Worm (Caenorhabditis elegans) whole organism, late embryonic: ENCODE data around the gene srh-211.

Experiments used
- C38D4.7 ChIP-seq: fragments of 200-800 bp; sonication (Bioruptor generic); optimal IDR thresholded peaks from 2 replicates; lab custom pipeline; 2018; ENCODE audit warnings: mild to moderate bottlenecking, missing genetic modification characterization, moderate library complexity, missing compliant biosample characterization
- K02D7.2 ChIP-seq: sonication (generic microtip); optimal IDR thresholded peaks from 2 replicates; lab custom pipeline; 2017; ENCODE audit warnings: mild to moderate bottlenecking, missing genetic modification characterization, missing compliant biosample characterization
- Y22D7AL.16 ChIP-seq: sonication (generic microtip); optimal IDR thresholded peaks from 2 replicates; lab custom pipeline; 2016; ENCODE audit warnings: missing genetic modification characterization, missing compliant biosample characterization
- ahr-1 ChIP-seq: sonication (generic microtip); optimal IDR thresholded peaks from 2 replicates; lab custom pipeline; 2016; ENCODE audit warnings: missing genetic modification characterization, missing compliant biosample characterization
- ceh-14 ChIP-seq: sonication (generic microtip); optimal IDR thresholded peaks from 2 replicates; lab custom pipeline; 2016; ENCODE audit warnings: missing genotype, missing genetic modification characterization, missing compliant biosample characterization
- ceh-18 ChIP-seq: sonication (generic microtip); optimal IDR thresholded peaks from 2 replicates; lab custom pipeline; 2016; ENCODE audit warnings: missing genetic modification characterization, missing compliant biosample characterization
- ceh-19 ChIP-seq: fragments of 200-800 bp; sonication (Bioruptor generic); optimal IDR thresholded peaks from 2 replicates; lab custom pipeline; 2018; ENCODE audit warnings: mild to moderate bottlenecking, missing genetic modification characterization, missing compliant biosample characterization
- ceh-34 ChIP-seq: sonication (generic microtip); optimal IDR thresholded peaks from 2 replicates; lab custom pipeline; 2016; ENCODE audit warnings: mild to moderate bottlenecking, missing genetic modification characterization, missing compliant biosample characterization
- ceh-6 ChIP-seq: fragments of 200-800 bp; sonication (Bioruptor generic); optimal IDR thresholded peaks from 2 replicates; lab custom pipeline; 2018; ENCODE audit warnings: mild to moderate bottlenecking, missing genetic modification characterization, missing compliant biosample characterization
- ceh-9 ChIP-seq: sonication (generic microtip); optimal IDR thresholded peaks from 2 replicates; lab custom pipeline; 2016; ENCODE audit warnings: mild to moderate bottlenecking, missing genetic modification characterization, inconsistent platforms, missing compliant biosample characterization
- dmd-4 ChIP-seq: sonication (generic microtip); optimal IDR thresholded peaks from 2 replicates; lab custom pipeline; 2016; ENCODE audit warnings: borderline replicate concordance, missing genetic modification characterization, missing compliant biosample characterization
- dve-1 ChIP-seq: sonication (generic microtip); optimal IDR thresholded peaks from 2 replicates; lab custom pipeline; 2017; ENCODE audit warnings: antibody characterized with exemption, mild to moderate bottlenecking, missing genetic modification characterization, missing compliant biosample characterization
- elt-2 ChIP-seq: sonication (generic microtip); optimal IDR thresholded peaks from 2 replicates; lab custom pipeline; 2016; ENCODE audit warnings: missing genetic modification reagents, missing genetic modification characterization, missing compliant biosample characterization
- elt-4 ChIP-seq: sonication (generic microtip); optimal IDR thresholded peaks from 2 replicates; lab custom pipeline; 2016; ENCODE audit warnings: missing genetic modification characterization, missing compliant biosample characterization
- fax-1 ChIP-seq: sonication (generic microtip); optimal IDR thresholded peaks from 2 replicates; lab custom pipeline; 2016; ENCODE audit warnings: missing genotype, missing genetic modification characterization, missing compliant biosample characterization
- gmeb-2 ChIP-seq: sonication (generic microtip); optimal IDR thresholded peaks from 2 replicates; lab custom pipeline; 2016; ENCODE audit warnings: missing genetic modification characterization, inconsistent platforms, missing compliant biosample characterization
- hlh-13 ChIP-seq: fragments of 200-800 bp; sonication (Bioruptor generic); optimal IDR thresholded peaks from 2 replicates; lab custom pipeline; 2018; ENCODE audit warnings: mild to moderate bottlenecking, missing genetic modification characterization, missing compliant biosample characterization
- hlh-15 ChIP-seq: sonication (generic microtip); optimal IDR thresholded peaks from 2 replicates; lab custom pipeline; 2016; ENCODE audit warnings: missing genetic modification characterization, missing compliant biosample characterization
- hlh-30 ChIP-seq: sonication (generic microtip); optimal IDR thresholded peaks from 2 replicates; lab custom pipeline; 2017; ENCODE audit warnings: antibody characterized with exemption, missing genetic modification characterization, missing compliant biosample characterization; ENCODE audit not compliant: insufficient read depth
- hlh-6 ChIP-seq: sonication (generic microtip); optimal IDR thresholded peaks from 2 replicates; lab custom pipeline; 2016; ENCODE audit warnings: missing genotype, missing genetic modification characterization, missing compliant biosample characterization
- hlh-8 ChIP-seq: sonication (generic microtip); optimal IDR thresholded peaks from 2 replicates; lab custom pipeline; 2016; ENCODE audit warnings: missing genotype, missing genetic modification characterization, missing compliant biosample characterization
- lim-6 ChIP-seq: sonication (generic microtip); optimal IDR thresholded peaks from 2 replicates; lab custom pipeline; 2016; ENCODE audit warnings: missing genetic modification characterization, missing compliant biosample characterization
- madf-2 ChIP-seq: sonication (generic microtip); optimal IDR thresholded peaks from 2 replicates; lab custom pipeline; 2017; ENCODE audit warnings: missing genetic modification characterization, missing compliant biosample characterization
- pag-3 ChIP-seq: sonication (generic microtip); optimal IDR thresholded peaks from 2 replicates; lab custom pipeline; 2016; ENCODE audit warnings: missing compliant biosample characterization, missing genetic modification characterization, borderline replicate concordance
- pax-1 ChIP-seq: fragments of 150-350 bp; optimal IDR thresholded peaks from 2 replicates; lab custom pipeline; 2014; ENCODE audit warnings: missing biosample characterization, missing genetic modification characterization
- pha-2 ChIP-seq: sonication (generic microtip); optimal IDR thresholded peaks from 2 replicates; lab custom pipeline; 2017; ENCODE audit warnings: mild to moderate bottlenecking, missing genetic modification characterization, missing compliant biosample characterization
- pqm-1 ChIP-seq: sonication (generic microtip); optimal IDR thresholded peaks from 2 replicates; lab custom pipeline; 2016; ENCODE audit warnings: missing genetic modification characterization, missing compliant biosample characterization
- ref-2 ChIP-seq: sonication (generic microtip); optimal IDR thresholded peaks from 2 replicates; lab custom pipeline; 2016; ENCODE audit warnings: missing genetic modification characterization, missing compliant biosample characterization
- rnt-1 ChIP-seq: sonication (generic microtip); optimal IDR thresholded peaks from 2 replicates; lab custom pipeline; 2016; ENCODE audit warnings: missing genetic modification characterization, missing compliant biosample characterization
- sox-2 ChIP-seq: fragments of 200-800 bp; sonication (Bioruptor generic); IDR thresholded peaks from 2 replicates; pipeline ENCODE4 v1.3.6; 2022; ENCODE audit warnings: missing genetic modification reagents, missing genetic modification characterization, missing compliant biosample characterization
- sox-4 ChIP-seq: sonication (generic microtip); optimal IDR thresholded peaks from 2 replicates; lab custom pipeline; 2017; ENCODE audit warnings: mild to moderate bottlenecking, missing genetic modification characterization, inconsistent platforms, missing compliant biosample characterization
- tbx-2 ChIP-seq: sonication (generic microtip); optimal IDR thresholded peaks from 2 replicates; lab custom pipeline; 2016; ENCODE audit warnings: missing genetic modification characterization, missing compliant biosample characterization
- tbx-7 ChIP-seq: sonication (generic microtip); optimal IDR thresholded peaks from 2 replicates; lab custom pipeline; 2016; ENCODE audit warnings: missing genotype, missing genetic modification characterization, missing compliant biosample characterization
- ttx-3 ChIP-seq: sonication (generic microtip); optimal IDR thresholded peaks from 2 replicates; lab custom pipeline; 2016; ENCODE audit warnings: missing genetic modification reagents, missing genetic modification characterization, missing compliant biosample characterization
- unc-3 ChIP-seq, 2 experiments: fragments of 200-800 bp in 1 of 2; sonication (Bioruptor generic) in 1 of 2; sonication (generic microtip) in 1 of 2; conservative IDR thresholded peaks in 1 of 2; optimal IDR thresholded peaks in 1 of 2; 2 replicates each; pipeline versions ENCODE4 v1.3.6 to Lab custom; 2016 to 2022; ENCODE audit warnings: missing compliant biosample characterization in 2 of 2, missing genetic modification characterization in 2 of 2, missing genetic modification reagents in 1 of 2
- unc-55 ChIP-seq: sonication (generic microtip); optimal IDR thresholded peaks from 2 replicates; lab custom pipeline; 2017; ENCODE audit warnings: missing biosample characterization, missing genetic modification reagents, missing genetic modification characterization
- zip-5 ChIP-seq: sonication (generic microtip); optimal IDR thresholded peaks from 2 replicates; lab custom pipeline; 2016; ENCODE audit warnings: missing genetic modification characterization, missing compliant biosample characterization

srh-211 gene

DNA sequence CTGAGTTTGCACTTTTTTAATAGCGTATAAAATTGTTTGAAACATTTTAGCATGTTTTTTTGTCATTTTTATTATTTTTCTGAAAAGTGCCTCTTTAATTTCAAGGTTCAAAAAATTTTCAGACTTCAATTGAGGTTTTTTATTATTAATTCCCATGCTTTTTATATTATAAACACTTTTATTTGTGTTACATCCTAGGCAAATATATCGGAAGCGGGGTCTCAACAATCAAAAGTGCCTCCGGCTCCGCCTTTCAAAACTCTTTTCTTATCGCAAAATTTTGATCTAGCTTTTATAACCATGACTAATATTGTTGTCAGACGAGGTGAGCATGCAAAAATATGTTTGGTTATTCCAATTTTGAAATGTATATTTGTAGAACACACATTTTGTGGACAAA is 7.7 kb downstream of the srh-211 start, which contains the start of gene otpl-2:
Gene otpl-2 (plus strand): TSS at position 301 of the 400 bp plus-strand sequence.
- TF ChIP-seq dmd-4 (tag; lab: Kevin White, UChicago) (no peak), hlh-30 (tag; lab: Kevin White, UChicago) (no peak), ref-2 (tag; lab: Kevin White, UChicago) (no peak), pha-2 (no peak), tbx-2 (tag; lab: Kevin White, UChicago) (no peak), dve-1 (tag; lab: Kevin White, UChicago) (no peak), gmeb-2 (tag; lab: Kevin White, UChicago) (no peak), hlh-6 (tag; lab: Kevin White, UChicago) (no peak), elt-2 (tag; lab: Kevin White, UChicago) (no peak), unc-55 (GFP tag; lab: Kevin White, UChicago) (no peak), unc-3 (GFP tag; conservative IDR thresholded peaks at IDR 0.05; lab: Robert Waterston, UW) (no peak), unc-3 (tag; optimal IDR thresholded peaks at IDR 0.05; lab: Kevin White, UChicago) (no peak)

DNA sequence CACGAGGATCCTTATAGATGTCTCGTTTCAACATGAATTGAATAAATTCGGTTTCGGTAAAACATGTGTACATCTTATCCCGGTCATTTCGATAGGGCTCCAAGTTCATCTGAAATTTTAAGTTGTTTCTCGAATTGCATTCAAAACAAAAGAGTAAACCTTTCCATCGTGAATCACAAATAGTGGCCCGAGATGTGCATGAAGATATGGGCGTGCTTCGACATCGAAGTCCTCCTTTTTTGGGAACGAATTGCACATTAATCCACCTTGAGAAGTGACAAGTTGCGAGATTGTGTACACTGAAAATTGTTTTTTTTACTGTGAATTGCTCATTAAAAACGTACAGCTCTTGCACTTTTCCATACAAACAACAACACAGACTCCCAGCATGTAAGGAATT is 25.0 kb downstream of the srh-211 start:
- TF ChIP-seq hlh-6 (tag; lab: Kevin White, UChicago) (no peak), pqm-1 (tag; lab: Kevin White, UChicago) (no peak), tbx-2 (tag; lab: Kevin White, UChicago) (no peak), sox-2 (GFP tag; lab: Robert Waterston, UW) (no peak), dmd-4 (tag; lab: Kevin White, UChicago) (no peak), ceh-6 (GFP tag; lab: Kevin White, UChicago) (no peak), pag-3 (no peak), elt-4 (no peak), hlh-8 (tag; lab: Kevin White, UChicago) (no peak), ref-2 (tag; lab: Kevin White, UChicago) (no peak), ceh-18 (tag; lab: Kevin White, UChicago) (no peak), hlh-15 (tag; lab: Kevin White, UChicago) (no peak), ceh-9 (tag; lab: Kevin White, UChicago) (no peak), madf-2 (tag; lab: Kevin White, UChicago) (no peak), ceh-19 (GFP tag; lab: Kevin White, UChicago) (no peak), ceh-14 (tag; lab: Kevin White, UChicago) (no peak), sox-4 (tag; lab: Kevin White, UChicago) (no peak), ahr-1 (tag; lab: Kevin White, UChicago) (no peak)

DNA sequence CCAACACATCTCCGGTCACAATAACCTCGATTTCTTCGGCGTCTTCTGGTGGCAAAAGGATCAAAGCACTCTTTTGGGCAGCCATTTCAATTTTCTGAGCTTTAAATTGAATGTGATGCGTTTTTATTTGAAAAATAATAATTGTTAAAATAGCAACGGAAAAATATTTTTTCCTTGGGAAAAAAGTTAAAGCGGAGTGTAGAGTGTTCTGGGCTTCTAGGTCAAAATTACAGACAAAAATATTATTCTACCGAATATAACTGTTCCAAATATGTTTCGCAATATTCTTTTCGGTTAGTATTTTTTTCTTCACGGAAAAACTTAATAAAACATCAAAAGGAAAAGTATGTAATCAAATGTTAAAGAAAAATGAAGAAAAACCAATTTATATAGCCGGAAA is 26.2 kb downstream of the srh-211 start, which contains the start of gene djr-1.2:
Gene djr-1.2 (minus strand): TSS at position 101 of the 400 bp plus-strand sequence.
- no peak for TF ChIP-seq C38D4.7
- TF ChIP-seq madf-2 (tag; lab: Kevin White, UChicago) = no peak
- TF ChIP-seq fax-1 (tag; lab: Kevin White, UChicago) = no peak
- no peak for TF ChIP-seq K02D7.2
- no peak for TF ChIP-seq hlh-8 (tag; lab: Kevin White, UChicago)
- TF ChIP-seq sox-2 (GFP tag; lab: Robert Waterston, UW) = no peak
- no peak for TF ChIP-seq lim-6 (tag; lab: Kevin White, UChicago)
- TF ChIP-seq Y22D7AL.16 (tag; lab: Kevin White, UChicago) = no peak
- TF ChIP-seq zip-5 (tag; lab: Kevin White, UChicago) = no peak
- no peak for TF ChIP-seq elt-4
- TF ChIP-seq pax-1 (tag; lab: Kevin White, UChicago) = no peak
- no peak for TF ChIP-seq tbx-7 (tag; lab: Kevin White, UChicago)
- no peak for TF ChIP-seq hlh-13 (GFP tag; lab: Kevin White, UChicago)
- no peak for TF ChIP-seq rnt-1 (tag; lab: Kevin White, UChicago)
- TF ChIP-seq ceh-34 (tag; lab: Kevin White, UChicago) = no peak
- TF ChIP-seq ttx-3 (tag; lab: Kevin White, UChicago) = no peak
